Worm (Caenorhabditis elegans) whole organism, L2 larva: Measurements from ENCODE around the gene eppl-1.
A peak's percentile ranks its signal among the peaks of the same experiment; 100 is the strongest.

ENCODE experiments used
- F13H6.1 ChIP-seq: sonication (generic microtip); optimal IDR thresholded peaks from 2 replicates; lab custom pipeline; 2016; ENCODE audit warnings: missing genetic modification characterization, missing compliant biosample characterization
- R02D3.7 ChIP-seq: fragments of 150-350 bp; optimal IDR thresholded peaks from 2 replicates; lab custom pipeline; 2014; ENCODE audit warnings: missing biosample characterization, missing genetic modification characterization
- Y55F3AM.14 ChIP-seq: fragments of 200-800 bp; sonication (Bioruptor generic); optimal IDR thresholded peaks from 2 replicates; lab custom pipeline; 2018; ENCODE audit warnings: mild to moderate bottlenecking, missing genetic modification characterization, missing compliant biosample characterization
- alr-1 ChIP-seq: fragments of 150-350 bp; optimal IDR thresholded peaks from 2 replicates; lab custom pipeline; 2014; ENCODE audit warnings: missing biosample characterization, missing genetic modification characterization
- aly-2 ChIP-seq: fragments of 150-350 bp; optimal IDR thresholded peaks from 2 replicates; lab custom pipeline; 2014; ENCODE audit warnings: missing biosample characterization, missing genetic modification characterization
- ama-1 ChIP-seq: fragments of 150-350 bp; optimal IDR thresholded peaks from 2 replicates; lab custom pipeline; 2018; ENCODE audit warnings: inconsistent platforms
- blmp-1 ChIP-seq: sonication (generic microtip); optimal IDR thresholded peaks from 2 replicates; lab custom pipeline; 2017; ENCODE audit warnings: missing genetic modification characterization, mild to moderate bottlenecking, missing compliant biosample characterization, antibody characterized with exemption, moderate library complexity; ENCODE audit not compliant: insufficient read depth
- crh-2 ChIP-seq: sonication (generic microtip); optimal IDR thresholded peaks from 2 replicates; lab custom pipeline; 2017; ENCODE audit warnings: missing biosample characterization, missing genetic modification characterization
- dmd-4 ChIP-seq: sonication (generic microtip); optimal IDR thresholded peaks from 2 replicates; lab custom pipeline; 2017; ENCODE audit warnings: missing biosample characterization, missing genetic modification characterization
- egl-27 ChIP-seq: sonication (generic microtip); optimal IDR thresholded peaks from 3 replicates; lab custom pipeline; 2017; ENCODE audit warnings: missing biosample characterization, missing genetic modification reagents, missing genetic modification characterization
- elt-1 ChIP-seq: fragments of 150-350 bp; optimal IDR thresholded peaks from 2 replicates; lab custom pipeline; 2014; ENCODE audit warnings: missing biosample characterization, missing genetic modification characterization
- fos-1 ChIP-seq: fragments of 150-350 bp; optimal IDR thresholded peaks from 2 replicates; lab custom pipeline; 2014; ENCODE audit warnings: missing biosample characterization, missing genetic modification characterization
- lin-11 ChIP-seq: fragments of 150-350 bp; sonication (generic microtip); optimal IDR thresholded peaks from 2 replicates; lab custom pipeline; 2014; ENCODE audit warnings: missing biosample characterization, missing genetic modification characterization, inconsistent platforms, mixed read lengths
- lin-13 ChIP-seq: fragments of 150-350 bp; optimal IDR thresholded peaks from 2 replicates; lab custom pipeline; 2014; ENCODE audit warnings: missing biosample characterization, missing genetic modification reagents, missing genetic modification characterization
- lin-39 ChIP-seq: fragments of 150-350 bp; optimal IDR thresholded peaks from 2 replicates; lab custom pipeline; 2014; ENCODE audit warnings: missing biosample characterization, missing genetic modification reagents, missing genetic modification characterization
- lsy-2 ChIP-seq, 2 experiments: fragments of 150-350 bp in 1 of 2; sonication (generic microtip) in 1 of 2; optimal IDR thresholded peaks; 2 replicates each; lab custom pipeline; 2014 to 2017; ENCODE audit warnings: missing biosample characterization in 2 of 2, missing genetic modification characterization in 2 of 2
- mab-5 ChIP-seq: fragments of 150-350 bp; optimal IDR thresholded peaks from 2 replicates; lab custom pipeline; 2014; ENCODE audit warnings: missing biosample characterization, missing genetic modification characterization
- mbf-1 ChIP-seq: sonication (generic microtip); optimal IDR thresholded peaks from 2 replicates; lab custom pipeline; 2017; ENCODE audit warnings: missing biosample characterization, missing genetic modification characterization
- mdl-1 ChIP-seq, 2 experiments: fragments of 150-350 bp in 1 of 2; sonication (generic microtip) in 1 of 2; optimal IDR thresholded peaks; 2 replicates each; lab custom pipeline; 2017; ENCODE audit warnings: missing biosample characterization in 2 of 2, missing genetic modification characterization in 2 of 2
- nhr-10 ChIP-seq: sonication (generic microtip); optimal IDR thresholded peaks from 2 replicates; lab custom pipeline; 2017; ENCODE audit warnings: missing biosample characterization, missing genetic modification characterization
- nhr-21 ChIP-seq: fragments of 150-350 bp; optimal IDR thresholded peaks from 2 replicates; lab custom pipeline; 2014; ENCODE audit warnings: missing biosample characterization, missing genetic modification characterization
- nhr-23 ChIP-seq: fragments of 150-350 bp; optimal IDR thresholded peaks from 2 replicates; lab custom pipeline; 2014; ENCODE audit warnings: missing biosample characterization, missing genetic modification reagents, missing genetic modification characterization
- nhr-237 ChIP-seq: fragments of 150-350 bp; optimal IDR thresholded peaks from 2 replicates; lab custom pipeline; 2014; ENCODE audit warnings: missing biosample characterization, missing genetic modification characterization
- nhr-25 ChIP-seq: fragments of 150-350 bp; sonication (generic microtip); optimal IDR thresholded peaks from 3 replicates; lab custom pipeline; 2014; ENCODE audit warnings: missing biosample characterization, missing genetic modification characterization
- nhr-6 ChIP-seq: fragments of 150-350 bp; optimal IDR thresholded peaks from 2 replicates; lab custom pipeline; 2014; ENCODE audit warnings: missing biosample characterization, missing genetic modification characterization
- nhr-77 ChIP-seq: fragments of 150-350 bp; optimal IDR thresholded peaks from 2 replicates; lab custom pipeline; 2014; ENCODE audit warnings: missing biosample characterization, missing genetic modification characterization
- peb-1 ChIP-seq: fragments of 150-350 bp; optimal IDR thresholded peaks from 2 replicates; lab custom pipeline; 2014; ENCODE audit warnings: missing biosample characterization, missing genetic modification characterization
- sem-4 ChIP-seq: fragments of 150-350 bp; optimal IDR thresholded peaks from 2 replicates; lab custom pipeline; 2014; ENCODE audit warnings: missing biosample characterization, missing genetic modification reagents, missing genetic modification characterization
- skn-1 ChIP-seq: sonication (generic microtip); optimal IDR thresholded peaks from 2 replicates; lab custom pipeline; 2017; ENCODE audit warnings: missing biosample characterization, missing genetic modification characterization
- sma-3 ChIP-seq: sonication (generic microtip); optimal IDR thresholded peaks from 2 replicates; lab custom pipeline; 2016; ENCODE audit warnings: missing genetic modification reagents, missing genetic modification characterization, missing compliant biosample characterization
- sma-9 ChIP-seq, 2 experiments: fragments of 150-350 bp in 1 of 2; sonication (generic microtip) in 1 of 2; optimal IDR thresholded peaks; 2 replicates each; lab custom pipeline; 2014 to 2016; ENCODE audit warnings: missing genetic modification characterization in 2 of 2, mild to moderate bottlenecking in 1 of 2, missing biosample characterization in 1 of 2, missing compliant biosample characterization in 1 of 2, missing genetic modification reagents in 1 of 2, moderate library complexity in 1 of 2
- snpc-4 ChIP-seq: fragments of 150-350 bp; optimal IDR thresholded peaks from 2 replicates; lab custom pipeline; 2014; ENCODE audit warnings: missing biosample characterization, missing genetic modification characterization
- unc-55 ChIP-seq: fragments of 150-350 bp; sonication (generic microtip); optimal IDR thresholded peaks from 3 replicates; lab custom pipeline; 2014; ENCODE audit warnings: missing biosample characterization, missing genetic modification reagents, missing genetic modification characterization
- zag-1 ChIP-seq: fragments of 150-350 bp; optimal IDR thresholded peaks from 2 replicates; lab custom pipeline; 2014; ENCODE audit warnings: missing biosample characterization, missing genetic modification characterization
- ztf-1 ChIP-seq: fragments of 200-800 bp; sonication (Bioruptor generic); conservative IDR thresholded peaks from 2 replicates; pipeline ENCODE4 v1.3.6; 2022; ENCODE audit warnings: missing genetic modification characterization, missing compliant biosample characterization
- ztf-11 ChIP-seq: sonication (generic microtip); optimal IDR thresholded peaks from 2 replicates; lab custom pipeline; 2017; ENCODE audit warnings: missing biosample characterization, missing genetic modification characterization

Gene eppl-1

DNA sequence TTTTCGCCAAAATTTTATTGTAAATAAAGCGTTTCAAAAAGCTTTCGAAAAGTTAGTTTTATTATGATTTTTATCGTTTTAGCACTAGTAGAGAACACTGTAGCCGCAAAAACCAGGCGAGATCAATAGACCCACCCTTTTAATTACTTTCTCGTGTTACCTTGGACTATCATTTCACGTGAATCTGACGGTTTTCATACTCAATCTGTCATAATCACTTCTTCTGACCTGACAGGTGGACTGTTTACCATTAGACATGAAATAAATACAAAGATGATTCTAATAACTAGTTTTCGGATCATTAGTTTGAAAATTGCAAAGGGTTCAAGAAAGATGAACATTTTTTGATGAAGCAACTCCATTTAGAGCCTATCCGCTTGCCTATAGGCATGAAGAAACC lies 11.5 kb upstream of the eppl-1 start:
- TF ChIP-seq nhr-21 (tag; lab: Kevin White, UChicago) (peak; percentile 57), crh-2 (peak; percentile 14), nhr-23 (no peak), mab-5 (tag; lab: Kevin White, UChicago) (peak; percentile 27), blmp-1 (peak; percentile 55), ama-1 (no peak), unc-55 (no peak), mdl-1 (tag; optimal IDR thresholded peaks at IDR 0.05; lab: Kevin White, UChicago) (peak in 1 of 2 experiments; percentile 12), nhr-25 (peak; percentile 71), egl-27 (tag; lab: Kevin White, UChicago) (no peak), sma-9 (GFP tag; optimal IDR thresholded peaks at IDR 0.05; lab: Kevin White, UChicago) (peak; percentile 78), sma-9 (tag; optimal IDR thresholded peaks at IDR 0.05; lab: Kevin White, UChicago) (no peak), sma-3 (peak; percentile 44)

DNA sequence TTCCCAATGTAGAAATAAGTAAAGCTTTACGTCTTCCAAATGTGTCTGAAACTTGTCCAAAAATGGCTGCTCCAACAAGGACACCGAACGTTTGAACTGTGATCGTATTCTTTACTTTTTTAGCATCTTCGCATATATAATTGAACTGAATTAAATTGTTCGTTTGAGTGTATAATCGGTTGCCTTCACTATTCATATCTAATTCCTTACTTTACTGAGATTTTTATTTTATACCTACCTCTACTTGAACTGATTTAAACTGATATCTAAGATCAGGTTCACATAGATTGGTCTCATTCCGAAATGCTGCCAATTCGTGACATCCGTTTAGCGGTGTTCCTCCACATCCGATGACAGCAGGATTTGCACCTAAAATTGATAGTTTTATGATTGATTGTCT lies 10.8 kb upstream of the eppl-1 start:
- no peak for TF ChIP-seq nhr-237 (tag; lab: Kevin White, UChicago)
- no peak for TF ChIP-seq alr-1 (tag; lab: Kevin White, UChicago)
- TF ChIP-seq crh-2 = no peak
- TF ChIP-seq elt-1 = no peak
- no peak for TF ChIP-seq aly-2 (tag; lab: Kevin White, UChicago)
- TF ChIP-seq sem-4 (tag; lab: Kevin White, UChicago) = no peak
- TF ChIP-seq nhr-25 = no peak
- no peak for TF ChIP-seq unc-55
- TF ChIP-seq dmd-4 (tag; lab: Kevin White, UChicago) = no peak
- TF ChIP-seq zag-1 (tag; lab: Kevin White, UChicago) = no peak
- TF ChIP-seq sma-3 = no peak
- TF ChIP-seq nhr-6 (tag; lab: Kevin White, UChicago) = no peak
- no peak for TF ChIP-seq F13H6.1 (tag; lab: Kevin White, UChicago)
- TF ChIP-seq nhr-23 = no peak
- no peak for TF ChIP-seq nhr-10 (tag; lab: Kevin White, UChicago)
- TF ChIP-seq peb-1 = no peak
- no peak for TF ChIP-seq ama-1
- no peak for TF ChIP-seq blmp-1
- no peak for TF ChIP-seq ztf-11 (tag; lab: Kevin White, UChicago)
- no peak for TF ChIP-seq fos-1

ce11 chrIV:8461177-8461576 lies 9.6 kb upstream of the eppl-1 start:
- no peak for TF ChIP-seq sma-9 (GFP tag; optimal IDR thresholded peaks at IDR 0.05; lab: Kevin White, UChicago)
- TF ChIP-seq sma-9 (tag; optimal IDR thresholded peaks at IDR 0.05; lab: Kevin White, UChicago) = no peak
- no peak for TF ChIP-seq crh-2
- no peak for TF ChIP-seq zag-1 (tag; lab: Kevin White, UChicago)
- no peak for TF ChIP-seq R02D3.7 (tag; lab: Kevin White, UChicago)
- no peak for TF ChIP-seq ztf-1
- no peak for TF ChIP-seq ama-1

ce11 chrIV:8460208-8460607 lies 8.6 kb upstream of the eppl-1 start, which contains the start of gene ant-1.4:
ant-1.4 (minus strand) TSS chrIV:8460308.
- TF ChIP-seq lin-13 (GFP tag; lab: Kevin White, UChicago) = no peak
- no peak for TF ChIP-seq R02D3.7 (tag; lab: Kevin White, UChicago)
- no peak for TF ChIP-seq skn-1 (tag; lab: Kevin White, UChicago)
- no peak for TF ChIP-seq nhr-25
- TF ChIP-seq unc-55 = no peak

DNA sequence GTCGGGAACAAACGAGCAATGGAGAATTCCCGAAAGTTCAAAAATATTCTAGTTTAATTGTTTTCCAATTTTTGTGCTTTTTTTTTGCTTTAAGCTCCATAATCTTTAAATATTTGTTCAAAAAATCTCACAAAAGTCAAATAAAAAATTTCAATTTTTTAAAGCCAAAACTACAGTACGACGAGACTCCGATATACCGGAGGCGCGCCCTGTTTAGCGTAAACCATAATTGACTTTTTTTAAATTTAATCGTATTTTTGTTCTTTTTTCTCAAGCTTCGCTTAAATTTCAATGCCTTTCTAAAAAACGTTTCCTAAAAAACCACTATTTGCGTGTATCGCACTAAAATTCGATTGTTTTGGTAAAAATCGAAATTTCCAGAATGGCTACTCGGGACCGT lies 5.3 kb upstream of the eppl-1 start, which contains the start of gene syx-4:
Gene syx-4, plus strand, starts transcription at position 382 of the 400 bp plus-strand sequence.
- TF ChIP-seq lsy-2 (tag; optimal IDR thresholded peaks at IDR 0.05; lab: Kevin White, UChicago) (no peak), peb-1 (no peak), mbf-1 (tag; lab: Kevin White, UChicago) (no peak), dmd-4 (tag; lab: Kevin White, UChicago) (no peak), nhr-23 (no peak), sem-4 (tag; lab: Kevin White, UChicago) (no peak), alr-1 (tag; lab: Kevin White, UChicago) (no peak), sma-3 (no peak), nhr-6 (tag; lab: Kevin White, UChicago) (no peak), R02D3.7 (tag; lab: Kevin White, UChicago) (no peak), snpc-4 (tag; lab: Kevin White, UChicago) (no peak), lin-39 (no peak), Y55F3AM.14 (GFP tag; lab: Kevin White, UChicago) (no peak), aly-2 (tag; lab: Kevin White, UChicago) (no peak), ztf-1 (no peak), lin-11 (no peak), nhr-77 (tag; lab: Kevin White, UChicago) (no peak)
